Worm (Caenorhabditis elegans) whole organism, young adult: ENCODE results near the gene npr-21.
"Not testable (repeated sequence)": the region's sequence is repeated elsewhere in the genome, so short reads cannot be mapped to it uniquely, and the experiment has no call there.

ENCODE experiments used
- B0019.2 ChIP-seq: fragments of 200-800 bp; sonication (Bioruptor generic); conservative IDR thresholded peaks from 2 replicates; pipeline ENCODE4 v1.3.6; 2022; ENCODE audit warnings: missing genetic modification reagents, missing genetic modification characterization, missing compliant biosample characterization
- C17E4.6 ChIP-seq: fragments of 200-800 bp; sonication (Bioruptor generic); IDR thresholded peaks from 2 replicates; pipeline ENCODE4 v1.3.6; 2022; ENCODE audit warnings: missing genetic modification reagents, missing genetic modification characterization, missing compliant biosample characterization
- D2030.7 ChIP-seq: fragments of 200-800 bp; sonication (Bioruptor generic); IDR thresholded peaks from 2 replicates; pipeline ENCODE4 v1.3.6; 2022; ENCODE audit warnings: missing genetic modification reagents, missing genetic modification characterization, missing compliant biosample characterization
- F23B12.7 ChIP-seq: sonication (generic microtip); optimal IDR thresholded peaks from 2 replicates; lab custom pipeline; 2017; ENCODE audit warnings: missing genetic modification characterization, mild to moderate bottlenecking, missing compliant biosample characterization, antibody characterized with exemption, moderate library complexity; ENCODE audit not compliant: insufficient read depth
- F39B2.1 ChIP-seq: fragments of 200-800 bp; sonication (Bioruptor generic); IDR thresholded peaks from 2 replicates; pipeline ENCODE4 v1.3.6; 2022; ENCODE audit warnings: missing genetic modification reagents, missing genetic modification characterization, missing compliant biosample characterization
- F57A8.1 ChIP-seq: fragments of 200-800 bp; sonication (Bioruptor generic); optimal IDR thresholded peaks from 2 replicates; lab custom pipeline; 2018; ENCODE audit warnings: mild to moderate bottlenecking, missing genetic modification characterization, moderate library complexity, missing compliant biosample characterization
- F57C9.4 ChIP-seq: sonication (generic microtip); optimal IDR thresholded peaks from 2 replicates; lab custom pipeline; 2017; ENCODE audit warnings: mild to moderate bottlenecking, missing genetic modification characterization, missing compliant biosample characterization
- K11D2.4 ChIP-seq: fragments of 200-800 bp; sonication (Bioruptor generic); IDR thresholded peaks from 2 replicates; pipeline ENCODE4 v1.3.6; 2022; ENCODE audit warnings: missing genetic modification reagents, missing genetic modification characterization, missing compliant biosample characterization
- Y53G8AR.9 ChIP-seq: fragments of 200-800 bp; sonication (Bioruptor generic); conservative IDR thresholded peaks from 2 replicates; pipeline ENCODE4 v1.3.6; 2022; ENCODE audit warnings: missing genetic modification reagents, missing genetic modification characterization, missing compliant biosample characterization
- Y79H2A.3 ChIP-seq: fragments of 200-800 bp; sonication (Bioruptor generic); conservative IDR thresholded peaks from 2 replicates; pipeline ENCODE4 v1.3.6; 2022; ENCODE audit warnings: missing genetic modification reagents, missing genetic modification characterization, missing compliant biosample characterization
- Y95B8A.8 ChIP-seq: fragments of 200-800 bp; sonication (Bioruptor generic); IDR thresholded peaks from 2 replicates; pipeline ENCODE4 v1.3.6; 2022; ENCODE audit warnings: missing genetic modification reagents, missing genetic modification characterization, missing compliant biosample characterization
- ZK185.1 ChIP-seq: sonication (generic microtip); optimal IDR thresholded peaks from 2 replicates; lab custom pipeline; 2016; ENCODE audit warnings: mild to moderate bottlenecking, missing genetic modification characterization, missing compliant biosample characterization; ENCODE audit not compliant: poor library complexity, severe bottlenecking
- atf-7 ChIP-seq: sonication (generic microtip); optimal IDR thresholded peaks from 2 replicates; lab custom pipeline; 2017; ENCODE audit warnings: mild to moderate bottlenecking, missing genetic modification characterization, missing compliant biosample characterization
- attf-6 ChIP-seq: fragments of 200-800 bp; sonication (Bioruptor generic); IDR thresholded peaks from 2 replicates; pipeline ENCODE4 v1.3.6; 2022; ENCODE audit warnings: missing genetic modification reagents, missing genetic modification characterization, missing compliant biosample characterization
- ccch-3 ChIP-seq: fragments of 200-800 bp; sonication (Bioruptor generic); optimal IDR thresholded peaks from 2 replicates; lab custom pipeline; 2018; ENCODE audit warnings: mild to moderate bottlenecking, missing genetic modification characterization, missing compliant biosample characterization
- cebp-1 ChIP-seq, 2 experiments: fragments of 200-800 bp in 1 of 2; sonication (Bioruptor generic) in 1 of 2; sonication (generic microtip) in 1 of 2; IDR thresholded peaks in 1 of 2; optimal IDR thresholded peaks in 1 of 2; 2 replicates each; pipeline versions ENCODE4 v1.3.6 to Lab custom; 2017 to 2022; ENCODE audit warnings: missing compliant biosample characterization in 2 of 2, missing genetic modification characterization in 2 of 2, mild to moderate bottlenecking in 1 of 2, missing genetic modification reagents in 1 of 2, moderate library complexity in 1 of 2
- ceh-40 ChIP-seq: fragments of 200-800 bp; sonication (Bioruptor generic); IDR thresholded peaks from 2 replicates; pipeline ENCODE4 v1.3.6; 2022; ENCODE audit warnings: missing genetic modification characterization, missing compliant biosample characterization
- ceh-79 ChIP-seq: sonication (generic microtip); optimal IDR thresholded peaks from 2 replicates; lab custom pipeline; 2017; ENCODE audit warnings: mild to moderate bottlenecking, missing genetic modification characterization, missing compliant biosample characterization
- chd-7 ChIP-seq: sonication (generic microtip); optimal IDR thresholded peaks from 2 replicates; lab custom pipeline; 2016; ENCODE audit warnings: mild to moderate bottlenecking, missing genetic modification characterization, moderate library complexity, missing compliant biosample characterization
- die-1 ChIP-seq: sonication (generic microtip); optimal IDR thresholded peaks from 2 replicates; lab custom pipeline; 2016; ENCODE audit warnings: missing genotype, mild to moderate bottlenecking, missing genetic modification characterization, missing compliant biosample characterization
- dox-1 ChIP-seq: fragments of 200-800 bp; sonication (Bioruptor generic); IDR thresholded peaks from 2 replicates; pipeline ENCODE4 v1.3.6; 2022; ENCODE audit warnings: missing genetic modification reagents, missing genetic modification characterization, missing compliant biosample characterization
- efl-1 ChIP-seq: fragments of 150-350 bp; optimal IDR thresholded peaks from 2 replicates; lab custom pipeline; 2014; ENCODE audit warnings: missing biosample characterization, missing genetic modification reagents, missing genetic modification characterization
- gei-17 ChIP-seq: fragments of 200-800 bp; sonication (Bioruptor generic); optimal IDR thresholded peaks from 2 replicates; lab custom pipeline; 2018; ENCODE audit warnings: mild to moderate bottlenecking, missing genetic modification characterization, missing compliant biosample characterization
- him-1 ChIP-seq: sonication (generic microtip); optimal IDR thresholded peaks from 2 replicates; lab custom pipeline; 2016; ENCODE audit warnings: missing genotype, missing genetic modification reagents, missing genetic modification characterization, missing compliant biosample characterization
- hlh-12 ChIP-seq: sonication (generic microtip); optimal IDR thresholded peaks from 2 replicates; lab custom pipeline; 2016; ENCODE audit warnings: missing genetic modification characterization, missing compliant biosample characterization
- hlh-26 ChIP-seq: fragments of 200-800 bp; sonication (Bioruptor generic); conservative IDR thresholded peaks from 2 replicates; pipeline ENCODE4 v1.3.6; 2022; ENCODE audit warnings: missing genetic modification reagents, missing genetic modification characterization, missing compliant biosample characterization
- hmg-1.2 ChIP-seq: fragments of 200-800 bp; sonication (Bioruptor generic); IDR thresholded peaks from 2 replicates; pipeline ENCODE4 v1.3.6; 2022; ENCODE audit warnings: missing genetic modification reagents, missing genetic modification characterization, missing compliant biosample characterization
- hrde-1 ChIP-seq: sonication (generic microtip); optimal IDR thresholded peaks from 2 replicates; lab custom pipeline; 2016; ENCODE audit warnings: missing genetic modification characterization, mild to moderate bottlenecking, missing compliant biosample characterization, moderate library complexity, missing genotype, missing genetic modification reagents, borderline replicate concordance
- lin-54 ChIP-seq: fragments of 200-800 bp; sonication (Bioruptor generic); optimal IDR thresholded peaks from 2 replicates; lab custom pipeline; 2018; ENCODE audit warnings: mild to moderate bottlenecking, missing genetic modification characterization, missing compliant biosample characterization
- madf-10 ChIP-seq: sonication (generic microtip); optimal IDR thresholded peaks from 2 replicates; lab custom pipeline; 2016; ENCODE audit warnings: mild to moderate bottlenecking, missing genetic modification characterization, missing compliant biosample characterization
- mcd-1 ChIP-seq: fragments of 200-800 bp; sonication (Bioruptor generic); IDR thresholded peaks from 2 replicates; pipeline ENCODE4 v1.3.6; 2022; ENCODE audit warnings: missing genetic modification reagents, missing genetic modification characterization, missing compliant biosample characterization
- mes-4 ChIP-seq: sonication (generic microtip); optimal IDR thresholded peaks from 2 replicates; lab custom pipeline; 2016; ENCODE audit warnings: missing genotype, missing genetic modification characterization, missing compliant biosample characterization
- nfya-1 ChIP-seq: sonication (generic microtip); optimal IDR thresholded peaks from 2 replicates; lab custom pipeline; 2017; ENCODE audit warnings: antibody characterized with exemption, missing compliant biosample characterization, missing genetic modification characterization, borderline replicate concordance; ENCODE audit not compliant: insufficient read depth
- nhr-120 ChIP-seq: fragments of 200-800 bp; sonication (Bioruptor generic); IDR thresholded peaks from 2 replicates; pipeline ENCODE4 v1.3.6; 2022; ENCODE audit warnings: missing genetic modification characterization, missing compliant biosample characterization
- snpc-1.1 ChIP-seq: sonication (generic microtip); optimal IDR thresholded peaks from 2 replicates; lab custom pipeline; 2017; ENCODE audit warnings: missing genetic modification characterization, mild to moderate bottlenecking, missing compliant biosample characterization, antibody characterized with exemption, moderate library complexity, missing genotype, missing genetic modification reagents; ENCODE audit not compliant: insufficient read depth
- sptf-2 ChIP-seq: fragments of 200-800 bp; sonication (Bioruptor generic); optimal IDR thresholded peaks from 2 replicates; lab custom pipeline; 2018; ENCODE audit warnings: mild to moderate bottlenecking, missing genetic modification characterization, missing compliant biosample characterization
- tlf-1 ChIP-seq: fragments of 200-800 bp; sonication (Bioruptor generic); optimal IDR thresholded peaks from 2 replicates; lab custom pipeline; 2018; ENCODE audit warnings: mild to moderate bottlenecking, missing genetic modification characterization, missing compliant biosample characterization
- xnd-1 ChIP-seq: sonication (generic microtip); optimal IDR thresholded peaks from 2 replicates; lab custom pipeline; 2016; ENCODE audit warnings: missing genotype, missing genetic modification reagents, missing genetic modification characterization, missing compliant biosample characterization
- zfh-2 ChIP-seq: fragments of 200-800 bp; sonication (Bioruptor generic); conservative IDR thresholded peaks from 2 replicates; pipeline ENCODE4 v1.3.6; 2022; ENCODE audit warnings: missing genetic modification reagents, missing genetic modification characterization, missing compliant biosample characterization
- zim-3 ChIP-seq: sonication (generic microtip); optimal IDR thresholded peaks from 2 replicates; lab custom pipeline; 2017; ENCODE audit warnings: mild to moderate bottlenecking, missing genetic modification characterization, moderate library complexity, missing compliant biosample characterization
- ztf-18 ChIP-seq: sonication (generic microtip); optimal IDR thresholded peaks from 2 replicates; lab custom pipeline; 2016; ENCODE audit warnings: missing genotype, mild to moderate bottlenecking, missing genetic modification characterization, missing compliant biosample characterization
- ztf-26 ChIP-seq: sonication (generic microtip); optimal IDR thresholded peaks from 2 replicates; lab custom pipeline; 2017; ENCODE audit warnings: missing genetic modification characterization, missing compliant biosample characterization
- ztf-3 ChIP-seq: fragments of 200-800 bp; sonication (Bioruptor generic); optimal IDR thresholded peaks from 2 replicates; lab custom pipeline; 2018; ENCODE audit warnings: mild to moderate bottlenecking, missing genetic modification characterization, missing compliant biosample characterization
- ztf-6 ChIP-seq: fragments of 200-800 bp; sonication (Bioruptor generic); IDR thresholded peaks from 2 replicates; pipeline ENCODE4 v1.3.6; 2022; ENCODE audit warnings: missing genetic modification reagents, missing genetic modification characterization, missing compliant biosample characterization

The npr-21 gene

ce11 chrX:17135704-17136103 is 22.1 kb downstream of the npr-21 start (continued):
- TF ChIP-seq hlh-12, result no peak
- TF ChIP-seq F39B2.1, result no peak
- TF ChIP-seq ztf-3 (GFP tag; lab: Kevin White, UChicago), result no peak
- no peak for TF ChIP-seq F57A8.1
- TF ChIP-seq atf-7, result no peak
- no peak for TF ChIP-seq Y95B8A.8
- TF ChIP-seq cebp-1 (GFP tag; IDR thresholded peaks at IDR 0.05; lab: Robert Waterston, UW), result no peak
- TF ChIP-seq cebp-1 (tag; optimal IDR thresholded peaks at IDR 0.05; lab: Kevin White, UChicago), result peak; percentile 60
- no peak for TF ChIP-seq madf-10 (tag; lab: Kevin White, UChicago)
- no peak for TF ChIP-seq ceh-79 (tag; lab: Kevin White, UChicago)
- no peak for TF ChIP-seq tlf-1
- no peak for TF ChIP-seq mes-4 (tag; lab: Kevin White, UChicago)
- TF ChIP-seq C17E4.6 (GFP tag; lab: Robert Waterston, UW), result no peak
- TF ChIP-seq Y79H2A.3 (GFP tag; lab: Robert Waterston, UW), result no peak
- no peak for TF ChIP-seq Y53G8AR.9 (GFP tag; lab: Robert Waterston, UW)
- no peak for TF ChIP-seq ZK185.1 (tag; lab: Kevin White, UChicago)
- TF ChIP-seq K11D2.4, result no peak
- TF ChIP-seq mcd-1 (GFP tag; lab: Robert Waterston, UW), result no peak
- no peak for TF ChIP-seq chd-7
- no peak for TF ChIP-seq him-1 (tag; lab: Kevin White, UChicago)
- TF ChIP-seq D2030.7 (GFP tag; lab: Robert Waterston, UW), result no peak
- no peak for TF ChIP-seq ccch-3 (GFP tag; lab: Kevin White, UChicago)
- TF ChIP-seq F57C9.4, result no peak

DNA sequence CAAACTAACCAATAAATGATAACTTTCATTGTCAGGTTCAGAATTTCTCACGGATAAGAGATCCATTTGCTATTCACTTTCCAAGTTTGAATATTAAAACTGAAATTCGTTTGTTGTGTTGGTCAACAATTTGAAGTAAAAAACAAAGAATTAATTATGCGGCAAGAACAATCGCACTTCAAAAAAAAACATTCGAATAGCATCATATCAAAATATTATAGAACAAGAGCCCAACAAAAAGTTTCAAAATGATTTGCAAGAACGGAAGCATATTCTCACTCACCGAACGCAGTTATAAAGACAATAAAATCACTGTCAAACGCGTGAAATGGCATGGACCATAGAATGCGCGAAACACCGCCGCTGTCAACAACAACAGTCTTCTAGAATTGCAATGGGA is 23.3 kb downstream of the npr-21 start, which contains the start of gene K09E3.7:
Gene K09E3.7 (minus strand): TSS at position 101 of the 400 bp plus-strand sequence.
- TF ChIP-seq zfh-2 (GFP tag; lab: Robert Waterston, UW) (no peak), nfya-1 (tag; lab: Kevin White, UChicago) (no peak), ztf-26 (tag; lab: Kevin White, UChicago) (no peak), nhr-120 (GFP tag; lab: Robert Waterston, UW) (no peak), snpc-1.1 (tag; lab: Kevin White, UChicago) (no peak), ZK185.1 (tag; lab: Kevin White, UChicago) (no peak), him-1 (tag; lab: Kevin White, UChicago) (no peak), dox-1 (GFP tag; lab: Robert Waterston, UW) (no peak), B0019.2 (no peak), die-1 (tag; lab: Kevin White, UChicago) (no peak)

DNA sequence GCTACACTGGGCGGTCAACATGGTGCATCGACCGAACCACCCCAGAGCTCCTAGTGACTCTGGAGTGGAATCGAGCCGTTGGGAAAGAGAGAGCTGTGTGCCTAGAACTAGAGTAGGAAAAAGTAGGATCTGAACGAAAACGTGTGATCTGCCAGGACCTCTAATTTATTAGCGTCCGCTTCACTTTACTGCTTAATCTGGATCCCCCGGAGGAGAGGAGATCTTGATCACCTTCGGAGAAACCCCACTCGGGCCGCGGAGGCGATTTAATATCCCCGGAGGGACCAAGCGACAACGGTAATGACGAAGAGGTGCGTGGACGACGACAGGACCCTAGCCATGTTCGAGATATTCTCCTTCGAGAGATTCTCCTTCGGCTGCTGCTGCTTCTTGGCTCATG is 40.4 kb downstream of the npr-21 start, which contains the start of gene K09E3.2:
Gene K09E3.2 (plus strand): TSS at position 301 of the 400 bp plus-strand sequence.
- TF ChIP-seq hrde-1 (tag; lab: Kevin White, UChicago); ztf-6 (GFP tag; lab: Robert Waterston, UW); hlh-26 (GFP tag; lab: Robert Waterston, UW): not testable (repeated sequence)
- TF ChIP-seq, all 124 proteins: peak for 0; not testable (repeated sequence) for 124

- no peak for TF ChIP-seq xnd-1 (tag; lab: Kevin White, UChicago)
- TF ChIP-seq attf-6 (GFP tag; lab: Robert Waterston, UW), result no peak
- no peak for TF ChIP-seq nfya-1 (tag; lab: Kevin White, UChicago)
- no peak for TF ChIP-seq hmg-1.2
- no peak for TF ChIP-seq ceh-40 (GFP tag; lab: Robert Waterston, UW)
- no peak for TF ChIP-seq efl-1
- TF ChIP-seq atf-7, result no peak
- no peak for TF ChIP-seq lin-54 (GFP tag; lab: Kevin White, UChicago)
- no peak for TF ChIP-seq zim-3 (tag; lab: Kevin White, UChicago)
- TF ChIP-seq gei-17, result no peak
- TF ChIP-seq sptf-2, result no peak
- TF ChIP-seq ztf-18 (tag; lab: Kevin White, UChicago), result no peak
- TF ChIP-seq dox-1 (GFP tag; lab: Robert Waterston, UW), result no peak
- no peak for TF ChIP-seq F23B12.7
These were observed 42.7 kb downstream of the npr-21 start, which contains the start of gene lido-6 for ce11 chrX:17115089-17115488. TSS of gene lido-6 (minus strand) at chrX:17115189.
